Fruit fly (Drosophila melanogaster) whole organism, pupa: ENCODE data around the gene CG42841.

Source experiments
- CG13204 ChIP-seq: fragments of 200-800 bp; sonication (Bioruptor generic); optimal IDR thresholded peaks from 2 replicates; lab custom pipeline; 2018; ENCODE audit warnings: missing biosample characterization, mild to moderate bottlenecking, missing genetic modification characterization, moderate library complexity
- CG14655 ChIP-seq: fragments of 200-800 bp; sonication (Bioruptor generic); optimal IDR thresholded peaks from 3 replicates; lab custom pipeline; 2017; ENCODE audit warnings: mild to moderate bottlenecking, missing biosample characterization, missing genetic modification reagents, missing genetic modification characterization
- CG15710 ChIP-seq: fragments of 200-800 bp; sonication (Bioruptor generic); optimal IDR thresholded peaks from 2 replicates; lab custom pipeline; 2018; ENCODE audit warnings: missing biosample characterization, mild to moderate bottlenecking, missing genetic modification characterization, moderate library complexity
- CG17806 ChIP-seq: fragments of 200-800 bp; sonication (Bioruptor generic); optimal IDR thresholded peaks from 2 replicates; lab custom pipeline; 2018; ENCODE audit warnings: missing biosample characterization, mild to moderate bottlenecking, missing genetic modification characterization, moderate library complexity
- CG32121 ChIP-seq: fragments of 200-800 bp; sonication (Bioruptor generic); IDR thresholded peaks from 2 replicates; pipeline ENCODE4 v1.3.6; 2022; ENCODE audit warnings: missing biosample characterization, missing genetic modification characterization
- CG8159 ChIP-seq: fragments of 200-800 bp; sonication (Bioruptor generic); optimal IDR thresholded peaks from 3 replicates; lab custom pipeline; 2018; ENCODE audit warnings: missing biosample characterization, mild to moderate bottlenecking, missing genetic modification characterization, moderate library complexity
- CG8301 ChIP-seq: fragments of 200-800 bp; sonication (Bioruptor generic); optimal IDR thresholded peaks from 2 replicates; lab custom pipeline; 2018; ENCODE audit warnings: missing biosample characterization, mild to moderate bottlenecking, missing genetic modification characterization
- EcR ChIP-seq: fragments of 200-800 bp; sonication (Bioruptor generic); optimal IDR thresholded peaks from 3 replicates; lab custom pipeline; 2019; ENCODE audit warnings: missing biosample characterization, missing genetic modification characterization, mild to moderate bottlenecking, moderate library complexity, missing genetic modification reagents
- Ets98B ChIP-seq: fragments of 200-800 bp; sonication (Bioruptor generic); IDR thresholded peaks from 2 replicates; pipeline ENCODE4 v1.3.6; 2022; ENCODE audit warnings: missing biosample characterization, missing genetic modification characterization
- Pif1A ChIP-seq: fragments of 200-800 bp; sonication (Bioruptor generic); optimal IDR thresholded peaks from 3 replicates; lab custom pipeline; 2016; ENCODE audit warnings: missing biosample characterization, missing genetic modification characterization

DNA sequence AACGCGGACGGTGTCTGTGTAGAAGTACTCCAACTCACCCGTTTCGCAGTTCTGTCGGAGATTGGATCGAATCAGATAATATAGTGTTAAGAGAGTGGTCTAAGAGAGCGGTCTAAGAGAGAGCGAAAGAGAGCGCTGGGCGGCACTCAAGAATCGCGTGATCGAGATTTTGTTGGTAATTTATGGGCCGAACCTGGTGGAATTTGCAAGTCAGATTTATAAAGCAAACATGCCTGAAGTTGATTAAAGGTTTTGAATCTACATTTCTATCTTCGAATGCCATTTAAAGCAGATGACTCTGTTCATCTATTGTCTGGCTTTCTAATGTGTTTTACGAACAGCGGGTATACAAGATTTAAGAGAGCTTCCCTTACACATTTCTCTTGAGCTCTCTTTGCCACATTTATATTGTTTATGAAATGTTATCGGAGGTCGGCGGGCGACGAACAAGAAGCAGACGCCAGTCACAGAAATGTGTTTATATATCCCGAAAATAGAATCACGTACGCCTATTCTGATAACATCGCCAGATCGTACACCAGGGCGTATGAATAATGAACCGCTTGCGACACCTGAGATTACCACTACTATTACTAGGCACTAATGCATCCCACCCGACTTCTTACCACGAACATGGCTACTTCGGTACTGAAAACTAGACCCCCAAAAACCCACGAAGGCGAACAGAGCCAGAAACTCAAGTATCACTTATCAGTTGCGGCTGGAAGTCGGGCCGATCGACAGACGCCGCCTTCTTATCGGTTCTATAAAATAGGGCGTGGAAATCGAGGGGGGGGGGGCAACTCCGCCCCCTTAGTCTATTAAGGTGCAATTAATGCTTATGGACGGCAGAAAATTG lies 37.8 kb downstream of the CG42841 start:
- no peak for TF ChIP-seq CG13204
- TF ChIP-seq Pif1A (GFP tag; lab: Kevin White, UChicago), result no peak
- TF ChIP-seq Ets98B (GFP tag; lab: Robert Waterston, UW), result no peak
- no peak for TF ChIP-seq CG17806 (tag; lab: Kevin White, UChicago)
- no peak for TF ChIP-seq CG14655 (GFP tag; lab: Kevin White, UChicago)
- TF ChIP-seq CG15710 (tag; lab: Kevin White, UChicago), result no peak
- no peak for TF ChIP-seq CG8159 (tag; lab: Kevin White, UChicago)
- TF ChIP-seq EcR (GFP tag; lab: Kevin White, UChicago), result no peak
- no peak for TF ChIP-seq CG32121 (GFP tag; lab: Robert Waterston, UW)
- TF ChIP-seq CG8301 (tag; lab: Kevin White, UChicago), result no peak
